Fruit fly (Drosophila melanogaster) whole organism, embryonic: Measurements from ENCODE around the gene Dlip1.
A peak's percentile ranks its signal among the peaks of the same experiment; 100 is the strongest.

Experiments
- CG11456 ChIP-seq: fragments of 200-800 bp; sonication (Bioruptor generic); IDR thresholded peaks from 3 replicates; pipeline ENCODE4 v1.3.6; 2022; ENCODE audit warnings: missing biosample characterization, missing genetic modification characterization
- CG11696 ChIP-seq: fragments of 200-800 bp; sonication (Bioruptor generic); IDR thresholded peaks from 2 replicates; pipeline ENCODE4 v1.3.6; 2022; ENCODE audit warnings: missing biosample characterization, missing genetic modification characterization
- CG13424 ChIP-seq: fragments of 200-800 bp; sonication (Bioruptor generic); optimal IDR thresholded peaks from 2 replicates; lab custom pipeline; 2019; ENCODE audit warnings: missing biosample characterization, mild to moderate bottlenecking, missing genetic modification characterization, moderate library complexity
- CG13775 ChIP-seq: fragments of 200-800 bp; sonication (Bioruptor generic); optimal IDR thresholded peaks from 3 replicates; lab custom pipeline; 2017; ENCODE audit warnings: missing biosample characterization, mild to moderate bottlenecking, missing genetic modification characterization
- CG15269 ChIP-seq: fragments of 200-800 bp; sonication (Bioruptor generic); optimal IDR thresholded peaks from 2 replicates; lab custom pipeline; 2018; ENCODE audit warnings: missing biosample characterization, mild to moderate bottlenecking, missing genetic modification characterization, moderate library complexity
- CG17802 ChIP-seq: fragments of 200-800 bp; sonication (Bioruptor generic); optimal IDR thresholded peaks from 2 replicates; lab custom pipeline; 2018; ENCODE audit warnings: missing biosample characterization, mild to moderate bottlenecking, missing genetic modification characterization, moderate library complexity
- CG17829 ChIP-seq: fragments of 200-800 bp; optimal IDR thresholded peaks from 2 replicates; lab custom pipeline; 2019; ENCODE audit warnings: missing biosample characterization, mild to moderate bottlenecking, missing genetic modification characterization, moderate library complexity
- CG18599 ChIP-seq: fragments of 200-800 bp; sonication (Bioruptor generic); optimal IDR thresholded peaks from 3 replicates; lab custom pipeline; 2017; ENCODE audit warnings: missing biosample characterization, missing genetic modification characterization, mild to moderate bottlenecking, moderate library complexity, missing genetic modification reagents
- CG2120 ChIP-seq: fragments of 200-800 bp; sonication (Bioruptor generic); optimal IDR thresholded peaks from 3 replicates; lab custom pipeline; 2016; ENCODE audit warnings: missing biosample characterization, missing genetic modification characterization
- CG3281 ChIP-seq: fragments of 200-800 bp; sonication (Bioruptor generic); optimal IDR thresholded peaks from 3 replicates; lab custom pipeline; 2017; ENCODE audit warnings: missing biosample characterization, mild to moderate bottlenecking, missing genetic modification characterization
- CG3847 ChIP-seq: fragments of 200-800 bp; sonication (Bioruptor generic); IDR thresholded peaks from 2 replicates; pipeline ENCODE4 v1.3.6; 2022; ENCODE audit warnings: missing biosample characterization, missing genetic modification characterization
- CG4707 ChIP-seq: fragments of 200-800 bp; sonication (Bioruptor generic); optimal IDR thresholded peaks from 2 replicates; lab custom pipeline; 2018; ENCODE audit warnings: missing biosample characterization, mild to moderate bottlenecking, missing genetic modification characterization, moderate library complexity
- CG6175 ChIP-seq: fragments of 200-800 bp; sonication (Bioruptor generic); IDR thresholded peaks from 3 replicates; pipeline ENCODE4 v1.3.6; 2022; ENCODE audit warnings: missing biosample characterization, missing genetic modification characterization
- CG6689 ChIP-seq: fragments of 200-800 bp; sonication (Bioruptor generic); IDR thresholded peaks from 2 replicates; pipeline ENCODE4 v1.3.6; 2022; ENCODE audit warnings: missing biosample characterization, missing genetic modification characterization
- CG8944 ChIP-seq: fragments of 200-800 bp; sonication (Bioruptor generic); optimal IDR thresholded peaks from 3 replicates; lab custom pipeline; 2016; ENCODE audit warnings: missing biosample characterization, missing genetic modification characterization
- CG9817 ChIP-seq: fragments of 200-800 bp; sonication (Bioruptor generic); optimal IDR thresholded peaks from 2 replicates; lab custom pipeline; 2018; ENCODE audit warnings: missing biosample characterization, mild to moderate bottlenecking, missing genetic modification characterization, moderate library complexity
- CTCF ChIP-seq: fragments of 200-800 bp; sonication (Bioruptor generic); optimal IDR thresholded peaks from 2 replicates; lab custom pipeline; 2017; ENCODE audit warnings: missing biosample characterization, mild to moderate bottlenecking, missing genetic modification characterization, moderate library complexity
- Drgx ChIP-seq: fragments of 200-800 bp; sonication (Bioruptor generic); IDR thresholded peaks from 2 replicates; pipeline ENCODE4 v1.3.6; 2022; ENCODE audit warnings: missing biosample characterization, missing genetic modification characterization
- Ets65A ChIP-seq: fragments of 200-800 bp; sonication (Bioruptor generic); peaks from one replicate; lab custom pipeline; 2016; ENCODE audit warnings: missing biosample characterization, missing genetic modification characterization
- Fer1 ChIP-seq: fragments of 200-800 bp; sonication (Bioruptor generic); optimal IDR thresholded peaks from 2 replicates; lab custom pipeline; 2017; ENCODE audit warnings: missing biosample characterization, mild to moderate bottlenecking, missing genetic modification characterization
- Gsc ChIP-seq: fragments of 200-800 bp; sonication (Bioruptor generic); IDR thresholded peaks from 2 replicates; pipeline ENCODE4 v1.3.6; 2022; ENCODE audit warnings: missing biosample characterization, missing genetic modification characterization
- HmgD ChIP-seq: fragments of 200-800 bp; sonication (Bioruptor generic); optimal IDR thresholded peaks from 3 replicates; lab custom pipeline; 2016; ENCODE audit warnings: missing biosample characterization, missing genetic modification characterization
- Hmr ChIP-seq: fragments of 200-800 bp; sonication (Bioruptor generic); optimal IDR thresholded peaks from 3 replicates; lab custom pipeline; 2017; ENCODE audit warnings: mild to moderate bottlenecking, missing biosample characterization, missing genetic modification reagents, missing genetic modification characterization
- Hr3 ChIP-seq: fragments of 200-800 bp; sonication (Bioruptor generic); optimal IDR thresholded peaks from 3 replicates; lab custom pipeline; 2016; ENCODE audit warnings: missing biosample characterization, missing genetic modification characterization
- Hr51 ChIP-seq, 2 experiments: fragments of 200-800 bp; sonication (Bioruptor generic); optimal IDR thresholded peaks; 2 replicates in 1 of 2; 3 replicates in 1 of 2; lab custom pipeline; 2016 to 2018; ENCODE audit warnings: missing biosample characterization in 2 of 2, missing genetic modification characterization in 2 of 2, mild to moderate bottlenecking in 1 of 2, moderate library complexity in 1 of 2
- Jarid2 ChIP-seq: fragments of 200-800 bp; sonication (Bioruptor generic); optimal IDR thresholded peaks from 3 replicates; lab custom pipeline; 2017; ENCODE audit warnings: mild to moderate bottlenecking, missing biosample characterization, missing genetic modification reagents, missing genetic modification characterization
- Lim3 ChIP-seq: fragments of 200-800 bp; sonication (Bioruptor generic); IDR thresholded peaks from 2 replicates; pipeline ENCODE4 v1.3.6; 2022; ENCODE audit warnings: missing biosample characterization, missing genetic modification characterization
- NfI ChIP-seq: fragments of 200-800 bp; sonication (Bioruptor generic); optimal IDR thresholded peaks from 3 replicates; lab custom pipeline; 2018; ENCODE audit warnings: missing biosample characterization, mild to moderate bottlenecking, missing genetic modification characterization, moderate library complexity
- Oli ChIP-seq: fragments of 200-800 bp; sonication (Bioruptor generic); optimal IDR thresholded peaks from 2 replicates; lab custom pipeline; 2018; ENCODE audit warnings: missing biosample characterization, mild to moderate bottlenecking, missing genetic modification characterization, moderate library complexity
- Pdp1 ChIP-seq, 2 experiments: fragments of 200-800 bp; sonication (Bioruptor generic); optimal IDR thresholded peaks; 3 replicates each; lab custom pipeline; 2016; ENCODE audit warnings: missing biosample characterization in 2 of 2, missing genetic modification characterization in 2 of 2, mild to moderate bottlenecking in 1 of 2, moderate library complexity in 1 of 2
- Sry-β ChIP-seq: fragments of 200-800 bp; sonication (Bioruptor generic); optimal IDR thresholded peaks from 2 replicates; lab custom pipeline; 2018; ENCODE audit warnings: missing biosample characterization, mild to moderate bottlenecking, missing genetic modification characterization, moderate library complexity
- Stat92E ChIP-seq, 3 experiments: fragments of >200 bp in 2 of 3; fragments of 200-800 bp in 1 of 3; sonication (Bioruptor generic) in 1 of 3; optimal IDR thresholded peaks; 2 replicates each; lab custom pipeline; 2017 to 2019; ENCODE audit warnings: missing biosample characterization in 3 of 3, missing genetic modification characterization in 3 of 3, mild to moderate bottlenecking in 1 of 3, moderate library complexity in 1 of 3
- az2 ChIP-seq: fragments of 200-800 bp; sonication (Bioruptor generic); optimal IDR thresholded peaks from 3 replicates; lab custom pipeline; 2016; ENCODE audit warnings: missing biosample characterization, missing genetic modification characterization
- bowl ChIP-seq: fragments of 200-800 bp; sonication (Bioruptor generic); IDR thresholded peaks from 2 replicates; pipeline ENCODE4 v1.3.6; 2022; ENCODE audit warnings: missing biosample characterization, missing genetic modification characterization
- ci ChIP-seq: fragments of 200-800 bp; sonication (Bioruptor generic); IDR thresholded peaks from 3 replicates; pipeline ENCODE4 v1.3.6; 2022; ENCODE audit warnings: missing biosample characterization, missing genetic modification characterization
- ems ChIP-seq: fragments of 200-800 bp; sonication (Bioruptor generic); optimal IDR thresholded peaks from 3 replicates; lab custom pipeline; 2016; ENCODE audit warnings: missing biosample characterization, missing genetic modification characterization
- esg ChIP-seq: fragments of 200-800 bp; sonication (Bioruptor generic); conservative IDR thresholded peaks from 2 replicates; pipeline ENCODE4 v1.3.6; 2022; ENCODE audit warnings: missing biosample characterization, missing genetic modification characterization
- eyg ChIP-seq: fragments of 200-800 bp; sonication (Bioruptor generic); optimal IDR thresholded peaks from 3 replicates; lab custom pipeline; 2016; ENCODE audit warnings: missing biosample characterization, missing genetic modification characterization
- fd3F ChIP-seq: fragments of 200-800 bp; sonication (Bioruptor generic); optimal IDR thresholded peaks from 2 replicates; lab custom pipeline; 2018; ENCODE audit warnings: missing biosample characterization, mild to moderate bottlenecking, missing genetic modification characterization, moderate library complexity
- h ChIP-seq: fragments of >200 bp; optimal IDR thresholded peaks from 2 replicates; lab custom pipeline; 2017
- ham ChIP-seq: fragments of 200-800 bp; sonication (Bioruptor generic); IDR thresholded peaks from 2 replicates; pipeline ENCODE4 v1.3.6; 2022; ENCODE audit warnings: missing biosample characterization, missing genetic modification characterization
- kah ChIP-seq: fragments of 200-800 bp; sonication (Bioruptor generic); optimal IDR thresholded peaks from 2 replicates; lab custom pipeline; 2018; ENCODE audit warnings: missing biosample characterization, mild to moderate bottlenecking, missing genetic modification characterization
- kni ChIP-seq: fragments of 200-800 bp; sonication (Bioruptor generic); optimal IDR thresholded peaks from 3 replicates; lab custom pipeline; 2017; ENCODE audit warnings: mild to moderate bottlenecking, missing biosample characterization, missing genetic modification reagents, missing genetic modification characterization
- lbe ChIP-seq: fragments of 200-800 bp; sonication (Bioruptor generic); optimal IDR thresholded peaks from 2 replicates; lab custom pipeline; 2016; ENCODE audit warnings: missing biosample characterization, mild to moderate bottlenecking, missing genetic modification characterization
- lilli ChIP-seq: fragments of 200-800 bp; sonication (Bioruptor generic); optimal IDR thresholded peaks from 3 replicates; lab custom pipeline; 2016; ENCODE audit warnings: missing biosample characterization, missing genetic modification characterization
- mam ChIP-seq: fragments of 200-800 bp; sonication (Bioruptor generic); optimal IDR thresholded peaks from 3 replicates; lab custom pipeline; 2016; ENCODE audit warnings: missing biosample characterization, missing genetic modification characterization
- sisA ChIP-seq: fragments of 200-800 bp; sonication (Bioruptor generic); IDR thresholded peaks from 2 replicates; pipeline ENCODE4 v1.3.6; 2022; ENCODE audit warnings: missing biosample characterization, missing genetic modification characterization
- slp2 ChIP-seq: fragments of 200-800 bp; sonication (Bioruptor generic); optimal IDR thresholded peaks from 2 replicates; lab custom pipeline; 2016; ENCODE audit warnings: missing biosample characterization, missing genetic modification characterization
- usp ChIP-seq: fragments of >200 bp; optimal IDR thresholded peaks from 2 replicates; lab custom pipeline; 2017; ENCODE audit warnings: missing biosample characterization, missing genetic modification characterization
- zfh1 ChIP-seq: fragments of 200-800 bp; sonication (Bioruptor generic); IDR thresholded peaks from 3 replicates; pipeline ENCODE4 v1.3.6; 2022; ENCODE audit warnings: missing biosample characterization, missing genetic modification characterization

The Dlip1 gene

dm6 chrX:9127264-9128011, 31.0 kb upstream of the Dlip1 start (continued):
- TF ChIP-seq esg (GFP tag; lab: Robert Waterston, UW) (0 out of 2 replicates have a peak, but pooled peaks have one; percentile 12), Drgx (GFP tag; lab: Robert Waterston, UW) (0 out of 2 replicates have a peak, but pooled peaks have one; percentile 12), slp2 (GFP tag; lab: Kevin White, UChicago) (no peak), CG9817 (tag; lab: Kevin White, UChicago) (no peak), kni (peak; percentile 60), Lim3 (no peak), CG6689 (GFP tag; lab: Robert Waterston, UW) (peak; percentile 38), ci (0 out of 3 replicates have a peak, but pooled peaks have one; percentile 13), CG3281 (GFP tag; lab: Kevin White, UChicago) (no peak), lilli (GFP tag; lab: Kevin White, UChicago) (no peak), CG8944 (GFP tag; lab: Kevin White, UChicago) (peak; percentile 16), Jarid2 (GFP tag; lab: Kevin White, UChicago) (no peak), zfh1 (peak; percentile 62; the same call in 2 of the 3 replicates), CTCF (GFP tag; lab: Kevin White, UChicago) (no peak), Hr51 (GFP tag; optimal IDR thresholded peaks at IDR 0.05; lab: Kevin White, UChicago) (peak in 1 of 2 experiments; percentile 26), usp (GFP tag; lab: Kevin White, UChicago) (no peak), mam (GFP tag; lab: Kevin White, UChicago) (peak; percentile 11), Fer1 (no peak), CG18599 (GFP tag; lab: Kevin White, UChicago) (peak; percentile 51), fd3F (no peak), kah (GFP tag; lab: Kevin White, UChicago) (no peak), CG17802 (tag; lab: Kevin White, UChicago) (no peak), eyg (GFP tag; lab: Kevin White, UChicago) (no peak), Ets65A (GFP tag; lab: Kevin White, UChicago) (peak; percentile 27), Gsc (GFP tag; lab: Robert Waterston, UW) (no peak), Sry-β (GFP tag; lab: Kevin White, UChicago) (no peak), CG11696 (GFP tag; lab: Robert Waterston, UW) (peak; percentile 76), CG17829 (tag; lab: Kevin White, UChicago) (no peak), ems (GFP tag; lab: Kevin White, UChicago) (no peak), CG4707 (no peak), Pdp1 (GFP tag; optimal IDR thresholded peaks at IDR 0.05; lab: Kevin White, UChicago) (peak in 1 of 2 experiments; percentile 18), HmgD (GFP tag; lab: Kevin White, UChicago) (no peak), bowl (no peak), CG11456 (no peak), lbe (GFP tag; lab: Kevin White, UChicago) (no peak), Hr3 (GFP tag; lab: Kevin White, UChicago) (no peak), ham (no peak), az2 (GFP tag; lab: Kevin White, UChicago) (peak; percentile 2), Stat92E (GFP tag; optimal IDR thresholded peaks at IDR 0.05; lab: Kevin White, UChicago) (no peak), Oli (tag; lab: Kevin White, UChicago) (peak; percentile 33), sisA (0 out of 2 replicates have a peak, but pooled peaks have one; percentile 17), CG2120 (GFP tag; lab: Kevin White, UChicago) (peak; percentile 28), Hmr (no peak), CG13424 (tag; lab: Kevin White, UChicago) (no peak), CG13775 (GFP tag; lab: Kevin White, UChicago) (no peak), h (no peak), CG15269 (tag; lab: Kevin White, UChicago) (no peak), CG6175 (GFP tag; lab: Robert Waterston, UW) (no peak), CG3847 (GFP tag; lab: Robert Waterston, UW) (no peak), NfI (GFP tag; lab: Kevin White, UChicago) (no peak)
